Worm (Caenorhabditis elegans) whole organism, late embryonic: ENCODE data around the gene clh-1.

Experiments used
- C38D4.7 ChIP-seq: fragments of 200-800 bp; sonication (Bioruptor generic); optimal IDR thresholded peaks from 2 replicates; lab custom pipeline; 2018; ENCODE audit warnings: mild to moderate bottlenecking, missing genetic modification characterization, moderate library complexity, missing compliant biosample characterization
- ceh-22 ChIP-seq: sonication (generic microtip); optimal IDR thresholded peaks from 2 replicates; lab custom pipeline; 2017; ENCODE audit warnings: missing biosample characterization, missing genetic modification characterization
- fax-1 ChIP-seq: sonication (generic microtip); optimal IDR thresholded peaks from 2 replicates; lab custom pipeline; 2016; ENCODE audit warnings: missing genotype, missing genetic modification characterization, missing compliant biosample characterization
- fkh-6 ChIP-seq: sonication (generic microtip); optimal IDR thresholded peaks from 2 replicates; lab custom pipeline; 2016; ENCODE audit warnings: missing genetic modification characterization, missing compliant biosample characterization
- hlh-13 ChIP-seq: fragments of 200-800 bp; sonication (Bioruptor generic); optimal IDR thresholded peaks from 2 replicates; lab custom pipeline; 2018; ENCODE audit warnings: mild to moderate bottlenecking, missing genetic modification characterization, missing compliant biosample characterization
- hlh-8 ChIP-seq: sonication (generic microtip); optimal IDR thresholded peaks from 2 replicates; lab custom pipeline; 2016; ENCODE audit warnings: missing genotype, missing genetic modification characterization, missing compliant biosample characterization
- pax-1 ChIP-seq: fragments of 150-350 bp; optimal IDR thresholded peaks from 2 replicates; lab custom pipeline; 2014; ENCODE audit warnings: missing biosample characterization, missing genetic modification characterization
- pha-4 ChIP-seq: fragments of 150-350 bp; optimal IDR thresholded peaks from 2 replicates; lab custom pipeline; 2018; ENCODE audit warnings: missing biosample characterization, missing genetic modification reagents, missing genetic modification characterization
- pqm-1 ChIP-seq: sonication (generic microtip); optimal IDR thresholded peaks from 2 replicates; lab custom pipeline; 2016; ENCODE audit warnings: missing genetic modification characterization, missing compliant biosample characterization
- sdc-2 ChIP-seq: sonication (generic microtip); optimal IDR thresholded peaks from 2 replicates; lab custom pipeline; 2016; ENCODE audit warnings: missing genotype, missing genetic modification characterization, missing compliant biosample characterization
- ttx-3 ChIP-seq: sonication (generic microtip); optimal IDR thresholded peaks from 2 replicates; lab custom pipeline; 2016; ENCODE audit warnings: missing genetic modification reagents, missing genetic modification characterization, missing compliant biosample characterization

- no peak for TF ChIP-seq fkh-6 (tag; lab: Kevin White, UChicago)
- no peak for TF ChIP-seq pqm-1 (tag; lab: Kevin White, UChicago)
- no peak for TF ChIP-seq pha-4 (tag; lab: Kevin White, UChicago)
- TF ChIP-seq fax-1 = no peak
- TF ChIP-seq hlh-8 = no peak
- no peak for TF ChIP-seq ttx-3
- TF ChIP-seq pax-1 (tag; lab: Kevin White, UChicago) = no peak
- no peak for TF ChIP-seq ceh-22 (tag; lab: Kevin White, UChicago)
- TF ChIP-seq hlh-13 (GFP tag; lab: Kevin White, UChicago) = no peak
- no peak for TF ChIP-seq C38D4.7 (GFP tag; lab: Kevin White, UChicago)
- no peak for TF ChIP-seq sdc-2 (tag; lab: Kevin White, UChicago)
Measured at ce11 chrII:11852191-11852901, 3.9 kb downstream of the clh-1 start.
